Fruit fly (Drosophila melanogaster) whole organism: ENCODE measurements around the gene CG13284.
A peak's percentile ranks its signal among the peaks of the same experiment; 100 is the strongest.

ENCODE experiments used
- CG8478 ChIP-seq: fragments of >200 bp; optimal IDR thresholded peaks from 2 replicates; lab custom pipeline; 2018; ENCODE audit warnings: inconsistent platforms
- Dll ChIP-seq: fragments of >200 bp; optimal IDR thresholded peaks from 2 replicates; lab custom pipeline; 2017
- EcR ChIP-seq, 2 experiments: fragments of >200 bp; optimal IDR thresholded peaks; 2 replicates each; lab custom pipeline; 2017; ENCODE audit warnings: missing biosample characterization in 2 of 2, missing genetic modification characterization in 2 of 2, missing genetic modification reagents in 2 of 2
- pan ChIP-seq: fragments of >200 bp; optimal IDR thresholded peaks from 2 replicates; lab custom pipeline; 2017
- psq ChIP-seq: fragments of >200 bp; optimal IDR thresholded peaks from 2 replicates; lab custom pipeline; 2017
- usp ChIP-seq: fragments of >200 bp; optimal IDR thresholded peaks from 2 replicates; lab custom pipeline; 2017; ENCODE audit warnings: missing biosample characterization, missing genetic modification characterization, mixed read lengths

CG13284 gene

dm6 chr2L:16847948-16848347, 568 bp downstream of the CG13284 start:
- no peak for TF ChIP-seq CG8478
- TF ChIP-seq usp: no peak
- TF ChIP-seq Dll (lab: Kevin White, UChicago): no peak
- TF ChIP-seq pan: no peak
- TF ChIP-seq EcR (GFP tag; optimal IDR thresholded peaks at IDR 0.05; lab: Kevin White, UChicago): no peak
- no peak for TF ChIP-seq psq (lab: Kevin White, UChicago)

DNA sequence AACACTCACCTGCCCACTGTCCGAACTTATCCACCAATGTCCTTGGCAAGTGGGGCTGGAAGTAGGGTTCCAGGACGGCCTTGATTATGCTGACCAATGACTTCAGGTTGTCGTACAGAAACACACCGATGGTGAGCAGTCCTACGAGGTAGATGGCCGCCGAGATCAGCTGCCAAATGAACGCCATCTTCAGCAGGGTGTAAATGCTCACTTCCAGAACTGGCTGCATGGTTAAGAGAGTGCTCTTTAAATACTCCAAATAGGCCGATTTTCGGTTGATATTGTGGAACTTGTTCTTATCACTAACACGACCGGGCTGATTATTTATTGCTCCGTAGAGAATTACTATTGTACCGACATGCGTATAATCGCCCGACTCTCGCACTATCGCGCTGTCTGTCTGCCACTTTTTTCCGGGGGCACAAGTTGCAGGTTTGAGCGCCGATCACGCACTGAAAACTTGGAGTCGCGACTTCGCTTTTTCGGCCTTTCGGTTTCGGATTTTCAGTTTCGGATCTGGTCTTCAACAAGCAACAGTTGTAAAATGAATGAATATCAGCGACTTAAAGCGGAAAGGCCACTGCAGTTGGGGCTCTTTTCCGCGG, 1.7 kb downstream of the CG13284 start:
- TF ChIP-seq CG8478 (no peak), EcR (GFP tag; optimal IDR thresholded peaks at IDR 0.05; lab: Kevin White, UChicago) (no peak), Dll (lab: Kevin White, UChicago) (no peak), psq (lab: Kevin White, UChicago) (no peak), usp (no peak), pan (no peak)

DNA sequence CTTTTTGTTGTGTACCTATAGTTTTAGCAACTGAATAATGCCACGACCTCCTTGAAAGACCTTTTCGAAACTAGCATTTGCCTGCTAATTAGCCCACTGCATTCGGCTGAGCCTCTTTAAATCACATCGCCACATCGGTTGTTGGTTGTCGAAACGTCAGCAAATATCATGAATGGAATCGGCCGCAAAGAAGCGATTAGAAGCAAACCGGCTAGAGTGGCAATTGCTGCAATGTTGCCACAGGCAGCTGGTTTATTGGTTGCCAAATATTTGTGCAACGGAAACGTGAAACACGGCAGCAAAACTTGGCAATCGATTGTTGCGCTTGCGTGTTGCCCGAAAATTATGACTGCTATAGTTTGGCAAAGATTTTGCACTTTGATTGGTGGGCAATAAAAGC, 3.3 kb downstream of the CG13284 start:
- TF ChIP-seq usp (no peak), psq (lab: Kevin White, UChicago) (no peak), pan (no peak), Dll (lab: Kevin White, UChicago) (no peak), EcR (GFP tag; optimal IDR thresholded peaks at IDR 0.05; lab: Kevin White, UChicago) (no peak), CG8478 (no peak)

DNA sequence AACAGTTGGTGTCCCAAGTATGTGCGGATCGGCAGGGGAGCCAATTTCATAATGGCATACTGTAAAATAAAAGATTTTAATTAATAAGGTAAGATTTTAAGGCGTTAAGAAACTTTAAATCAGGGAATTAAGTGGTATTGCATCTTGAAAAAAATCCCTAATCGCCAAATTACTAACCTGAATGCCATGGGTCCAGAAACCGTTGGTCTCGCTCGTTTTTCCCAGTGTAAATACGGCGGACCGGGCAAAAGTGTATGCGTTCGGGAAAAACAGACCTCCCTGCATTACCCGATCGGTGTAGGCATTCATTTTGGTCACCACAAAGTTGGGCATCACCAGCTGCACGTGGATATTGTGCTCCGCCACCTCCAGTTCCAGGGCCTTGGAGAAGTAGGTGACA, 5.2 kb downstream of the CG13284 start:
- TF ChIP-seq Dll (lab: Kevin White, UChicago) (no peak), CG8478 (no peak), psq (lab: Kevin White, UChicago) (no peak), usp (no peak), pan (no peak), EcR (GFP tag; optimal IDR thresholded peaks at IDR 0.05; lab: Kevin White, UChicago) (no peak)

DNA sequence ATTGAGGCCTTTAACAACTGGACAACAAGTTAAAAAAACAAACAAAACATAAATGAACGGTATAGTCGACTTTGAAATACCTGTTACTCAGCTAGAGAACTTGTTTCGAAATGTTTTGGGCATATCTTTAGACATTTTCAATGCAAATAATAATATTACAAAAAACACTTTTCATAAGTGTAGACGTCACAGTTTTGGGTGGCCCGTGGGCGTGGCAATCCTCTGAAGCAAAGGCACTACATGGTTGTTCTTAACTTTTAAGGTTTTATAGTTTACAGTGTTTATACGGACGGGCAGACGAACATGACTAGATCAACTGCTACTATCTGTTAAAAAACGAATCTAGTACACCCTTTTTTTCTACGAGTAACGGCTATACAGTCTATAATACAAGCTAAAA, 6.0 kb downstream of the CG13284 start:
- no peak for TF ChIP-seq psq (lab: Kevin White, UChicago)
- peak; percentile 66 for TF ChIP-seq pan

DNA sequence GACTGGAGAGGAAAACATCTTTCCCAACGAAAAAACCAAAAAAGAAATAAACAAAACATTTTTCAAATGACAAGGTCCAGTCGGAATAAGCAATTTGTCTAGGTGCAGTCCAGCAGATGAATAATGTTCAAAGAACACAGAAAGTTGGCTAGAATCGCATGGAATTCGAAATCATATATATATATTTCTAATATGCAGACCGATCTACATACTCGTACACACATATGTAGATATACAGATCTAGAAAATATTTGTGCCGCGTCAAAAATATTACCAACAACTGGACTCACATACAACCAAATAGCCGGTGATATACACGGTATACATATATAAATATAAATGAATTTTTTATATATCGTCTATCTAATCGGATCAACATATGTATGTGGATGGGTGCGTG, 8.9 kb downstream of the CG13284 start:
- no peak for TF ChIP-seq psq (lab: Kevin White, UChicago)
- TF ChIP-seq Dll (lab: Kevin White, UChicago): no peak
- TF ChIP-seq usp: no peak
- TF ChIP-seq pan: no peak
- TF ChIP-seq EcR (GFP tag; optimal IDR thresholded peaks at IDR 0.05; lab: Kevin White, UChicago): no peak
- TF ChIP-seq CG8478: no peak

DNA sequence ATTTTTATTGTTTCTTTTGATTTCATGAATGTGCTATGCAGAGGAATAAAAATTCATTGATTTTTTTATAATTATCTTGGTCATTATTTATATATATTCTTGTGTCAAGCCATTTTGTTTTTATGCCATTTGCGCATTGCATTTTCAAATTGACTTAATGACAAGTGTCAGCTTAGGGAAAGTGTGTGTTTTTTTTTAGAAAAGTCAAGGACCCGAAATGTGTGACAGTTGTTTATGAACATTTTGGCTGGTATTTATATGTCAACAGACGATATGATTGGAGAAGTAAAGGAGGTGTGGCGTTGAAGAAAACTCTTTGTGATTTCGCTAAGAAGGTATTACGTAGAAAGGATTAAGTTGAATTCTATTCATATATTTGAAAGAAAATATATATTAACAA, 10.8 kb downstream of the CG13284 start, which contains the start of the genes SclA and SclB:
TSS of gene SclA (plus strand) at position 301 of the 400 bp plus-strand sequence.
TSS of gene SclB (plus strand) at position 301 of the 400 bp plus-strand sequence.
- no peak for TF ChIP-seq usp
- no peak for TF ChIP-seq EcR (GFP tag; optimal IDR thresholded peaks at IDR 0.05; lab: Kevin White, UChicago)
- TF ChIP-seq psq (lab: Kevin White, UChicago): no peak
- TF ChIP-seq CG8478: no peak
- TF ChIP-seq Dll (lab: Kevin White, UChicago): no peak
- TF ChIP-seq pan: no peak

DNA sequence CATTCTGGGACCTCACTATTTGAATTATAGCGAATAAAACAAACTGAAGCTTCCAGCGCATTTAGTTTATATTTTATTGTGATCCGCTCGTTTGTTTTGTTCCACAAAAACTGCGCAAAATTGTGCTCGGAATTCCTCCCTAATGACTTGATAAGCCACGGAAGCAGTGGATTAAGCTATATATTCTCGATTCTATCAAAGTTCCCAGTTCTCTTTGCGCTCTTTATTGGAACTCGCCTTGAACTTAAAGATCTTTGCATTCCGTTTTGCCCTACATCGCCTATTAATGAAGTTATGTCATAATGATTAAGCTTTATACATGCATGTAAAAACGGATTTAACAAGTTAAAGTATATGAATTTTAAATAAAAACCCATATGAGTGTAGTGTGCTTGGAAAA, 11.4 kb downstream of the CG13284 start, which contains the start of gene Nepl9:
TSS of gene Nepl9 (minus strand) at position 101 of the 400 bp plus-strand sequence.
- TF ChIP-seq usp: no peak
- TF ChIP-seq psq (lab: Kevin White, UChicago): no peak
- no peak for TF ChIP-seq Dll (lab: Kevin White, UChicago)
- TF ChIP-seq EcR (GFP tag; optimal IDR thresholded peaks at IDR 0.05; lab: Kevin White, UChicago): no peak
- no peak for TF ChIP-seq CG8478
- TF ChIP-seq pan: no peak

DNA sequence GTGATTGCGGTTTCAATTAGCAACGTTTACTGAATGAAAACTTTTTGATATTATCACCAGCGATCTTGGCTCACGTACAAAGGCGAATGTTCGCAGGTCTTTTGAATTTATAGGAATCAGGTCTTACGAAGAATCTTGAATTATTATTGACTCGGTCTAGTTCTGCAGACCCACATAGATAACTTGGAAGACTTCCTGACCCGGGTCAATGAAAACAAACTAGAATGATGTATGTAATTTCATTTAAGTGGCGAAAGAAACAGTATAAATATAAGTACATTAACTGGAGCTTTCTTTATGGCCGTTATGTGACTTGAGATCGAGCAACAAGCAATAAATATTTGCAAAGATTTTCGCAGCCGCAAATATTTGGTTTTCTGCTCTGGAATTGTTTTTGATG, 14.1 kb downstream of the CG13284 start, which contains the start of gene CG13282:
TSS of gene CG13282 (minus strand) at position 101 of the 400 bp plus-strand sequence.
- no peak for TF ChIP-seq pan
- no peak for TF ChIP-seq Dll (lab: Kevin White, UChicago)
- no peak for TF ChIP-seq usp
- TF ChIP-seq CG8478: no peak
- no peak for TF ChIP-seq psq (lab: Kevin White, UChicago)
- TF ChIP-seq EcR (GFP tag; optimal IDR thresholded peaks at IDR 0.05; lab: Kevin White, UChicago): no peak

- TF ChIP-seq CG8478: peak; percentile 31
- no peak for TF ChIP-seq pan
Measured at dm6 chr2L:16826872-16827506, 21.5 kb downstream of the CG13284 start, which contains the start of gene AspRS-m. Gene AspRS-m (plus strand): TSS chr2L:16827078.

dm6 chr2L:16824905-16825333, 23.6 kb downstream of the CG13284 start, which contains the start of gene Cse1:
Gene Cse1 (minus strand): TSS chr2L:16825207.
- no peak for TF ChIP-seq usp
- TF ChIP-seq pan: no peak
- no peak for TF ChIP-seq psq (lab: Kevin White, UChicago)
- TF ChIP-seq Dll (lab: Kevin White, UChicago): no peak
- no peak for TF ChIP-seq EcR (GFP tag; optimal IDR thresholded peaks at IDR 0.05; lab: Kevin White, UChicago)
- TF ChIP-seq CG8478: peak; percentile 3

dm6 chr2L:16820993-16821392, 27.5 kb downstream of the CG13284 start, which contains the start of gene CG13280:
Gene CG13280 (minus strand): TSS chr2L:16821093.
- TF ChIP-seq psq (lab: Kevin White, UChicago): no peak

dm6 chr2L:16819714-16820113, 28.8 kb downstream of the CG13284 start:
- TF ChIP-seq CG8478: no peak
